Fruit fly (Drosophila melanogaster): Measurements from ENCODE around the gene Zmynd10.

Zmynd10 gene

DNA sequence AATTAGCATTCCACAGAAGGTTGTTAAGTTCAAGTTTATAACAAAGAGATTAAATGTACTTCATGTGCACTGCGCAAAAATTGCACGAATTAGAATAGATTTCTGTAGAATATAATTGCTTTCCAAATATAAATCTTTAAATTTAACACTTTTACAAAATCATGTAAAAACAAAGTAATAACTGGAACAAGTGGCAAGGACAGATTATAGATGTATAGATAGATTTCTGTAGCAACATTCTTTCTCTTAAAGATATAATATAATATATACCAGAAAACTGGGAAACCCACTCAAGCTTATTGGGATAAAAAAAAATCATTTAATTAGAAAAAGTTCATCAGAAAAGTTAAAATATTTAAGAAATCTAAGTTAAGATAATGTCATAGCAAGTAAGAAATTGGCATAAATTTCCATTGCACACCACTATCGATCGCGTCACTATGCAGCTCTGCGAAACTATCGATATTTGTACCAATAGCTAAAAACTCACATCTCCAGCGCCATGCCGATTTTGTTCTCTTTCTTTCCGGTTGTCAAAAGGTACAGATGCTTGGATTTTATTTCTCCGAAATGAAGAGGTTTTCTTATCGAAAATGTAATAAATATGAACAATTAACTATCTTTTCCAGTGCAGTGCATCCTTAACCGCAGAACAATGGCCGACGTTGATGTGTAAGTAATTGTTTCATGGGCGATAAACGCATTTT, 3.2 kb downstream of the Zmynd10 start, which contains the start of gene RpS12 (continued):
- TF ChIP-seq CG7368 (GFP tag; optimal IDR thresholded peaks at IDR 0.05) = peak; percentile 46
- peak; percentile 40 for TF ChIP-seq Blimp-1 (GFP tag; optimal IDR thresholded peaks at IDR 0.05)
- peak; percentile 47 for TF ChIP-seq CG6792 (GFP tag; optimal IDR thresholded peaks at IDR 0.05)
- peak; percentile 0 for TF ChIP-seq CG6276 (GFP tag; optimal IDR thresholded peaks at IDR 0.05)
- peak; percentile 35 for TF ChIP-seq CG11762 (GFP tag; optimal IDR thresholded peaks at IDR 0.05; ENCODE audit: insufficient read depth)
- TF ChIP-seq fd85E (GFP tag; optimal IDR thresholded peaks at IDR 0.05) = peak; percentile 79
- no peak for TF ChIP-seq CG15336 (GFP tag; IDR thresholded peaks at IDR 0.05)
- TF ChIP-seq CG3032 (tag; optimal IDR thresholded peaks at IDR 0.05) = peak; percentile 36
- no peak for TF ChIP-seq Lpt (GFP tag; optimal IDR thresholded peaks at IDR 0.05)
- peak; percentile 65 for TF ChIP-seq svp (GFP tag)
- peak; percentile 79 for TF ChIP-seq net (GFP tag; optimal IDR thresholded peaks at IDR 0.05)
- TF ChIP-seq Ets21C (GFP tag; optimal IDR thresholded peaks at IDR 0.05) = peak; percentile 47
- TF ChIP-seq CG8119 (GFP tag; IDR thresholded peaks at IDR 0.05) = no peak; the same call in 2 of the 3 replicates
- TF ChIP-seq Sox15 (GFP tag; optimal IDR thresholded peaks at IDR 0.05) = peak; percentile 21
- TF ChIP-seq CG10669 (GFP tag; optimal IDR thresholded peaks at IDR 0.05) = peak; percentile 40
- peak; percentile 78 for TF ChIP-seq esn (GFP tag; optimal IDR thresholded peaks at IDR 0.05)
- TF ChIP-seq cyc (GFP tag; optimal IDR thresholded peaks at IDR 0.05) = peak; percentile 77
- peak; percentile 26 for TF ChIP-seq spab (GFP tag; optimal IDR thresholded peaks at IDR 0.05)
- TF ChIP-seq topi (GFP tag; optimal IDR thresholded peaks at IDR 0.05) = peak; percentile 56
- TF ChIP-seq Eip93F (GFP tag; optimal IDR thresholded peaks at IDR 0.05) = no peak
- TF ChIP-seq CG4318 (GFP tag; optimal IDR thresholded peaks at IDR 0.05) = peak; percentile 40
- peak; percentile 63 for TF ChIP-seq CG9139 (GFP tag; optimal IDR thresholded peaks at IDR 0.05)
- peak; percentile 3 for TF ChIP-seq dac (GFP tag; optimal IDR thresholded peaks at IDR 0.05)
- peak; percentile 53 for TF ChIP-seq Hr4 (GFP tag; optimal IDR thresholded peaks at IDR 0.05)
- TF ChIP-seq Hr39 (GFP tag; optimal IDR thresholded peaks at IDR 0.05) = peak; percentile 75
- peak; percentile 77 for TF ChIP-seq CG3919 (GFP tag; optimal IDR thresholded peaks at IDR 0.05)
- peak; percentile 47 for TF ChIP-seq eg (GFP tag; IDR thresholded peaks at IDR 0.05)
- TF ChIP-seq Sox14 (GFP tag; optimal IDR thresholded peaks at IDR 0.05) = peak; percentile 54
- TF ChIP-seq CG34406 (GFP tag; optimal IDR thresholded peaks at IDR 0.05) = peak; percentile 63
- TF ChIP-seq CG31627 (GFP tag; optimal IDR thresholded peaks at IDR 0.05) = peak; percentile 77
- 0 out of 2 replicates have a peak, but pooled peaks have one; percentile 6 for TF ChIP-seq CG11294 (GFP tag; IDR thresholded peaks at IDR 0.05)
- peak; percentile 74 for TF ChIP-seq vri (GFP tag; optimal IDR thresholded peaks at IDR 0.05)

DNA sequence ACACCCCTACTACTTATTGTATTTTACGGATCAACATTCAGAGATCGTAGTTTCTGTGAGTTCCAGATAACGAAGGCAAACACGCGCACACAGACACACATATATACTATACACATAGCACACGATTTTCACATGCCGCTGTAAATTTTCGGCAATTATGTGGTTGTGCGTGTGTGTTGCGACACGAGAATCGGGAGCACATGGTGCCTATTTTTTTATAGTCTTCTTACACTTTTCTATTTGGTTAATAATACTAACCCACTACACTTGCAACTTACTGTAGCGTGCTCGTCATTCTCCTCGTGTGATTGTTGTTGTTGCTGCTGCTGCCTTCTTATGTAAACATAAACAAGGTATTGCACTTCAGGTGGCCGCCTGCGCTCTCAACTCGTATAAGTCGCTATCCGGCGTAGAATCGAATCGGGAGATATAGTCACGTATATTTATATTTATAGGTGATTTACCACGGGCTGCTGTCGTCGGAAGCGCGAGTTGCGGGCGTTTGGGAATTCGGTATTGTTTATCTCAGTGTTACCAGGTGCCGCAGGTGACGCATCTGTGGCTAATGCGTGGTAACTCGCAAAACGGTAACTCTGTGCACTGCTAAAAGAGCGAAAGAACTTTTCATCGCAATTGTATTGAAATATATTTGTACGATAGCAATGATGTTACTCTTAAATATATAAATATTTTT, 3.9 kb downstream of the Zmynd10 start, which contains the start of gene Adk2:
Gene Adk2 (minus strand): TSS at position 529 of the 694 bp plus-strand sequence.
- no peak for TF ChIP-seq dsx (GFP tag; optimal IDR thresholded peaks at IDR 0.05; ENCODE audit: poor library complexity, severe bottlenecking)
- peak; percentile 6 for TF ChIP-seq topi (GFP tag; optimal IDR thresholded peaks at IDR 0.05)
- no peak for TF ChIP-seq CG6808 (GFP tag; optimal IDR thresholded peaks at IDR 0.05)
- no peak for TF ChIP-seq Hr38 (GFP tag; optimal IDR thresholded peaks at IDR 0.05)
- TF ChIP-seq CG16779 (tag; optimal IDR thresholded peaks at IDR 0.05) = no peak
- TF ChIP-seq Hr4 (GFP tag; optimal IDR thresholded peaks at IDR 0.05) = no peak
- no peak for TF ChIP-seq Sox14 (GFP tag; optimal IDR thresholded peaks at IDR 0.05)
- no peak for TF ChIP-seq salr (GFP tag; optimal IDR thresholded peaks at IDR 0.05)
- no peak for TF ChIP-seq CG8119 (GFP tag; IDR thresholded peaks at IDR 0.05)
- no peak for TF ChIP-seq CG3032 (tag; optimal IDR thresholded peaks at IDR 0.05)
- TF ChIP-seq Lpt (GFP tag; optimal IDR thresholded peaks at IDR 0.05) = no peak
- TF ChIP-seq Sox102F (GFP tag; optimal IDR thresholded peaks at IDR 0.05) = no peak
- peak; percentile 12 for TF ChIP-seq CG7368 (GFP tag; optimal IDR thresholded peaks at IDR 0.05)
- TF ChIP-seq Blimp-1 (GFP tag; optimal IDR thresholded peaks at IDR 0.05) = no peak
- no peak for TF ChIP-seq Met (GFP tag; optimal IDR thresholded peaks at IDR 0.05)
- no peak for TF ChIP-seq dac (GFP tag; optimal IDR thresholded peaks at IDR 0.05)
- no peak for TF ChIP-seq CG8319 (GFP tag; optimal IDR thresholded peaks at IDR 0.05)
- peak; percentile 38; the same call in 1 of the 2 replicates for TF ChIP-seq Gug (GFP tag; IDR thresholded peaks at IDR 0.05)
- peak; percentile 52 for TF ChIP-seq CG6163 (GFP tag; IDR thresholded peaks at IDR 0.05)
- TF ChIP-seq Sox15 (GFP tag; optimal IDR thresholded peaks at IDR 0.05) = no peak
- 0 out of 2 replicates have a peak, but pooled peaks have one; percentile 8 for TF ChIP-seq CG15336 (GFP tag; IDR thresholded peaks at IDR 0.05)
- TF ChIP-seq lz (GFP tag; optimal IDR thresholded peaks at IDR 0.05) = no peak
- TF ChIP-seq Smox (GFP tag; optimal IDR thresholded peaks at IDR 0.05) = peak; percentile 5
- no peak for TF ChIP-seq CG34406 (GFP tag; optimal IDR thresholded peaks at IDR 0.05)
- no peak for TF ChIP-seq esn (GFP tag; optimal IDR thresholded peaks at IDR 0.05)
- no peak for TF ChIP-seq Ets21C (GFP tag; optimal IDR thresholded peaks at IDR 0.05)
- no peak for TF ChIP-seq CG9139 (GFP tag; optimal IDR thresholded peaks at IDR 0.05)
- TF ChIP-seq fkh (GFP tag; optimal IDR thresholded peaks at IDR 0.05) = peak; percentile 77
- peak; percentile 38 for TF ChIP-seq Eip78C (GFP tag)
- TF ChIP-seq CG31627 (GFP tag; optimal IDR thresholded peaks at IDR 0.05) = no peak

Measured in whole organism, prepupa.